Fruit fly (Drosophila melanogaster): Measurements from ENCODE around the gene Eip75B.

Gene Eip75B

DNA sequence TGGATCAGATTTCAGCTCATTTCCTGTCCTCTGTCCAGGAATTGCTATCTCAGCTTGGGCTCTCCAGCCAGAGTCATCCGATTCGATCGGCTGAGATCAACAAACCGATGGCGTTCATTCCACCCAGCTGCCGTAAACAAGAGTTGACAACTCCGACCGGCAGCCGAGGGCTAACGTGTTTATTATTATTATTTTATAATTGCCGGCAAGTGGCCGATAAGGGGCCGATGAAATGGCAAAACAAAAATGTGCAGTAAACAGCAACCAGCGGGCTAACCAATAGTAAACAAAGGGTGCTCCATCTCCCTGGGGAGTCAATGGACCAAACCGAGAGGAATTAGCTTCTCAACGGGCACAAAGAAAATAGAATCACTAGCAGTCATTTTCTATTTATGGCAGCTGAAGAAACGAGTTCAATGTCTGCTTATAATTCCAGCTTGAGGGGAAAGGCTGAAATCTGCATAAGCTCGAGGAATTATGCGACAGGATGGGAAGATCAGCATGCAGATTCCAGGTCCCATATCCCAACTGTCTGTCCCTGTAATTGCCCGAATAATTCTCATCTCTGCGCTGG is 139.2 kb downstream of the Eip75B start:
- TF ChIP-seq cic (GFP tag; optimal IDR thresholded peaks at IDR 0.05) (no peak), tj (GFP tag; optimal IDR thresholded peaks at IDR 0.05) (peak; percentile 22)

DNA sequence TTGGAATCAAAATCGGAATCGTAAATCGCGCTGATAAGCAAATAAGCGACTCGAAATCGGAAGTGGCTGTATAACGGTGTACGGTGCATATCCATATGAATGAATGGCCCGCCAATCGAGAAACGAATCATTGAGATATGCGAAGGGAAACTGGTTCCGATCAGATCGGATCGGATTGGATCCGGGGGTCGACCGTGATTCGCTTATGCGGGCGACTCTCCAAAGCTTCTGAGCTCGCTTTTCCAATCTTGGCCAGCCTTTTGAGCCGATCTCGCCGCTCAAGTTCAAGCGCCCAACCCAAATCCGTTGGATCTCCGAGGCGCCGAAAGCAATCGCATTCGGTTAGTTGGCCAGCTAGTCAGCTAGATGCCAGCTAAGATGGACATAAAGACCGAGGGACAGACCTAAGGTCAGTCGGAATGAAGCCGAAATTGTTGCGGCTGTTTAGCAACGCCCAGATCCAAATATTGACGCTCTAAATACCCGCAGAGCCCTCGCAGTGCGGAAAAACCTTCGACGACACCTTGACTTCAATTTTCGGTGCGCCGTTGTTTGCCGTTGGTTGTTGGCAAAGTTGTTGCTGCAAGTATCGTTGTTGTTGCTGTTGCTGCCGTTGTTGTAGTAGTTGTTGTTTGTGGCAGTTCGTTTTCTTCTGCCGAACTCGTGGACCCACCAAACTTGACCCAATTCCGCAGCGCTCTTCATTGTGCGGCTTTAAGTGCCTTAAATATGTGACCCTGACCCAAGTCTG is 140.3 kb downstream of the Eip75B start:
- TF ChIP-seq tj (GFP tag; optimal IDR thresholded peaks at IDR 0.05) (peak; percentile 17), Crg-1 (GFP tag; optimal IDR thresholded peaks at IDR 0.05) (no peak)

DNA sequence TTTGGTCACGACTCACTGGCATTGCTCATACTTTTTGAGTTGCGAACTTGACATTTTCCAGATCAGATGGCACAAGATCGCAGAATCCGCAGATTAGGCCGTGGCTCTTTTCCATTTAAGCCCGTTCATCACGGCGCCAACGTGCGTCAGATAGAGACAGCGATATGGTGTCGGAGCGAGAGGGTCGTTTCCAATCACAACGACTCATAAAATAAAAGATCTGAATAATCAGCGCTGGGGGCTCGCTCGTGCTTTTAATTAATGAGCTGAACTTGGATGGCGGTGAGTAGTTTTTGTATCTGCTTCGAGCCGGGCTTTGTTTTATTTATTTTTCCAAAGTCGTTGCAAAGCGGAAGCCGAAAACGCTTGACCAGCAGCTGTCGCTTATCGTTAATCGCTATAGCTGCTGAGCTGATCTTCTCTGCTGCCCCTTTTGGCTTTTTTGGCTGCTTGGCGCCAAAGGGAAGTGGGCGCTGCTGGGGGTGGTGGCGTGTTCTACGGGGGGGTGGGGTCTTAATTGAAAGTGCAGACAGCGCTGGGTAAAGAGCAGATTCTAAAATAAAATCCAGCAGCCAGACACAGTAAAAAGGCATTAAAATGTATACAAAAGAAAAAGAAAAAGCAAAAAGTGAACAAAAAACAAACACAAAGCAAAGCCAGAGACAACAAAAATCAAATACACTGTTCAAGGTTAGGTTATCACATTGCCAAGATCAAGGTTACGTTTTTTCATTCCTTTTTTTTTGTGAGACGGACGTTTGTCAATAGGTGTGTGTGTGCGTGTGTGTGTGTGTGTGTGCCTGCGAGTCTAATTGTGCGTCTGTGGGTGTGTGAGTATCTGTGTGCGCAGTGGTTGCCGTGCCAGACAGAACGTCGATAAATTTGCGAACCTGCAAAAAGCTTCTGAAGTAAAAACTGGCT is 142.1 kb downstream of the Eip75B start:
- TF ChIP-seq CG14711 (tag; optimal IDR thresholded peaks at IDR 0.05) = no peak
- TF ChIP-seq cnc (optimal IDR thresholded peaks at IDR 0.05) = peak in 1 of 2 experiments; percentile 21
- no peak for TF ChIP-seq CG7101 (tag; optimal IDR thresholded peaks at IDR 0.05)
- peak; percentile 47 for TF ChIP-seq tj (GFP tag; optimal IDR thresholded peaks at IDR 0.05)
- TF ChIP-seq CG7045 (GFP tag; optimal IDR thresholded peaks at IDR 0.05) = no peak
- TF ChIP-seq Clk (GFP tag; optimal IDR thresholded peaks at IDR 0.05) = no peak
- no peak for TF ChIP-seq bab1 (GFP tag; optimal IDR thresholded peaks at IDR 0.05)

DNA sequence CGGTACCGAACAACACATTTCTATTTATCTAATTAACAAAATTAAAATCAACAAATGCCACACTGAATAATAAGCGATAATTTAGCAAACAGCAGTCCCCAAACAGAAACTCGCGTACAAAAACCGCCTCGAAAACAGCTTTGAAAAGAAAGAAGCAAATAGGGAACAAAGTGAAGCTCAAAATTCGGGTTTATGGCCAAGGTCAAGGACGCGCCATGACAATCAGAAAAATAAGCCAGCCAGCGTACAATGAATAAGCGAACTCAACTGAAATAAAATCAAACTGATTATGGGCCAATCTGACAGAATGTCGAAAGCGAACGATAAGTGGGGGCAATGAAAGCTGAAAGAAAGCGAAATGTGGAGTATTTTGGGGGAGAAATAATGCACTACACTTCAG is 143.0 kb downstream of the Eip75B start:
- no peak for TF ChIP-seq CG1620 (GFP tag; optimal IDR thresholded peaks at IDR 0.05)
- TF ChIP-seq kay (GFP tag; ENCODE audit: borderline replicate concordance) = peak; percentile 32

DNA sequence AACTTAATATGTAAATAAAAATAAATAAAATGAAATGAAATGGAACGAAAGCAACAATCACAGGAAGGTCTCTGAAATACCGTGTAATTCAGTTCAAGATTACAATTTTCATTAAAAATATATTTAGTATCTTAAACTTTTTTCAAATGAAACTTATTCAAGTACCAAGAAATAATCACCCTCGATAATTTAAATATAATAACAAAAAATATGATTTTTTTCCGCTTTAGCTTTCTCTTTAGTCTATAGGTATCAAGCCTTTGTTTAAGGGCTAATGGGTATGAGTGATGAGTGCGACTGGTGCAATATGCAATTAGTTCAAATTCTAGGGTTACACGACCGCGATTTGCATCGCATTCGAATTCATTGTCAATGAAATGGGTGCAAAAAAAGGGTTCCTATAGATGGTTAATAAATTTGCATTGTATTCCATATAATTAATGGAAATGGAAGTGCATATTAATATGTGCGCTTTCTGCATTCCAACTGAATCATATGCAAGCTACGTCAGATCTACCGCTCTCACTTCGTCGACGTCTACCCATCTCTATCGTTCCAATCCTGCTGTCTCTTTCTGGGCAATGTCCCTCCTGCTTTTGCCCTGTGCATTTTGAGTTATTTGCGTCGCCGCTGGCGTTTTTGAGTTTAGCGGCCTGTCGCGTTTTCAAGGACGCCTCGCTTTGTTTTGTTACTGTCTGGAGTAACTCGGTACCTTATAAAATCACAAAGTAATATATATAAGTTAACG is 146.6 kb downstream of the Eip75B start:
- TF ChIP-seq CG33017 (tag; optimal IDR thresholded peaks at IDR 0.05) (peak; percentile 72), CG1620 (GFP tag; optimal IDR thresholded peaks at IDR 0.05) (no peak), CG12768 (GFP tag; optimal IDR thresholded peaks at IDR 0.05) (peak; percentile 53), Crg-1 (GFP tag; optimal IDR thresholded peaks at IDR 0.05) (no peak), CG7101 (tag; optimal IDR thresholded peaks at IDR 0.05) (peak; percentile 20), tj (GFP tag; optimal IDR thresholded peaks at IDR 0.05) (peak; percentile 17), CG14711 (tag; optimal IDR thresholded peaks at IDR 0.05) (peak; percentile 40)

DNA sequence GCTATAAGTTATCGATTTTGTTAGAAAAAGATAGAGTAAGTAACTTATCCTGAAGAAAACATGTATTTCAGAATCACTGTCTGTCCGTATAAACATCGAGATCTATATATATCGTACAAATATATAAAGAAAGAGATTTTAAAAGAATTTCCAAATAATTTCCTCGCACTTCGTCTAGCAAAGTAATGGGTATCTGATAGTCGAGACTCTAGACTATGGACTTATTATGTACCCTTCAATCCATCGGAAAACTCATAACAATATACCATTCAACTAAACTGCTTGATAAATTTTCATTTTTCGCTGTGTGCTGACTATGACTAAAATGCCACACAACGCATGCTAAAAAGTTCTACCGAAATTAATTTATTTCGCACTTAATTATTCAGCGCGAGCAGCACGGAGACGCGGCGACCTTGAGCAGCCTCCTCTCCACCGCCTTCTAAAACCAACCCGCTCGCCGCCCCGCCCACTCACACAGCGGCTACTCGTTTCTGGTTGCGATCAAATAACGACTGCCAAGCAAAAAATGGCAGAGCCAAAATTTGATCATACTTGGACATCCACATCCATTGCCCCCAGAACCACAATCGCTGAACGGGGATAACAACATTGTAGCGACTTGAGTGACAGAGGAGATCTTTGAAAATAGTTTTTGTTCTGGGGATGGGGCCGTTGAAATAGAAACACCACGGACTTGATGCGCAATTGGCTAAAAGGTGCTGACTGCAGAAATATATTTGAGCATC is 148.5 kb downstream of the Eip75B start:
- TF ChIP-seq toe (GFP tag; optimal IDR thresholded peaks at IDR 0.05) = no peak
- TF ChIP-seq tj (GFP tag; optimal IDR thresholded peaks at IDR 0.05) = peak; percentile 84
- no peak for TF ChIP-seq CG33017 (tag; optimal IDR thresholded peaks at IDR 0.05)

DNA sequence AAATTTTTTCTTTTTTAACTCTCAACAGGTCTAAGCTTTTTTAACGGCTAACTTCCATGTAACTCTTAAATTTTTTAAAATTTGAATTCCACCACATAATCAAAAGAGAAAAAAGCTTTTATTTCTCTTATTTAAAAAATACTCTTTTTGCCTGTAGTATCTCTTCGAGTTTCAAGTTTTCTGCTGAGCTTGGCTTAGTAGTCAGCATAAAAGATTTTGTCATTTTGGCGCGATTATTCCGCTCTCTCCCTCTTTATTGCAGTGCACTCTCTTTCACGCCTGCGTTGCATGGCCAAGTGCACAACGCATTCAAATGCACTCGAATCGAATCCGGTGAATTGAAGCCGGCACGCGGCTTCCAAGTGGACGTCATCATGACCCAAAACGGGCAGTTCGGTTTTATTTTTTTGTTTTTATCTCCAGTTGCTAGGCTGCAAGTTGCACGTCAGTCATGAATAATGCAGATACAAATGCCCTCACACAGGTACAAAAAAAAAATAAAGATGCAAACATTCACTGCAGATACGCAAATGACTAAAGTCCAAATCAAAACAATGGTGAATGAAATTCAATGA is 150.4 kb downstream of the Eip75B start:
- TF ChIP-seq CG14711 (tag; optimal IDR thresholded peaks at IDR 0.05) (peak; percentile 14), kay (GFP tag; ENCODE audit: borderline replicate concordance) (peak; percentile 96), Clk (GFP tag; optimal IDR thresholded peaks at IDR 0.05) (no peak), Mnt (GFP tag; optimal IDR thresholded peaks at IDR 0.05) (no peak), CG12768 (GFP tag; optimal IDR thresholded peaks at IDR 0.05) (peak; percentile 37), cic (GFP tag; optimal IDR thresholded peaks at IDR 0.05) (peak; percentile 65), tj (GFP tag; optimal IDR thresholded peaks at IDR 0.05) (peak; percentile 100), Hr96 (GFP tag; optimal IDR thresholded peaks at IDR 0.05) (no peak), CG5204 (GFP tag; optimal IDR thresholded peaks at IDR 0.05) (no peak), CG7045 (GFP tag; optimal IDR thresholded peaks at IDR 0.05) (no peak)

Measured in whole organism, adult.